Fruit fly (Drosophila melanogaster) whole organism, adult: ENCODE data around the gene CG14354.

ENCODE experiments used
- CG11617 ChIP-seq: fragments of 200-800 bp; sonication (Bioruptor generic); optimal IDR thresholded peaks from 2 replicates; lab custom pipeline; 2017; ENCODE audit warnings: mild to moderate bottlenecking, missing biosample characterization, missing genetic modification reagents, missing genetic modification characterization
- CG12768 ChIP-seq: fragments of 200-800 bp; sonication (Bioruptor generic); optimal IDR thresholded peaks from 2 replicates; lab custom pipeline; 2017; ENCODE audit warnings: missing biosample characterization, missing genetic modification characterization, mild to moderate bottlenecking, moderate library complexity, missing genetic modification reagents
- CG14711 ChIP-seq: fragments of 200-800 bp; sonication (Bioruptor generic); optimal IDR thresholded peaks from 2 replicates; lab custom pipeline; 2018; ENCODE audit warnings: missing biosample characterization, mild to moderate bottlenecking, missing genetic modification characterization, moderate library complexity
- CG33017 ChIP-seq: fragments of 200-800 bp; sonication (Bioruptor generic); optimal IDR thresholded peaks from 2 replicates; lab custom pipeline; 2018; ENCODE audit warnings: missing biosample characterization, mild to moderate bottlenecking, missing genetic modification characterization, moderate library complexity
- CG5204 ChIP-seq: fragments of 200-800 bp; sonication (Bioruptor generic); optimal IDR thresholded peaks from 2 replicates; lab custom pipeline; 2016; ENCODE audit warnings: missing biosample characterization, missing genetic modification characterization
- CG7045 ChIP-seq: fragments of 200-800 bp; sonication (Bioruptor generic); optimal IDR thresholded peaks from 2 replicates; lab custom pipeline; 2017; ENCODE audit warnings: missing biosample characterization, mild to moderate bottlenecking, missing genetic modification characterization
- CG7101 ChIP-seq: fragments of 200-800 bp; sonication (Bioruptor generic); optimal IDR thresholded peaks from 2 replicates; lab custom pipeline; 2018; ENCODE audit warnings: missing biosample characterization, mild to moderate bottlenecking, missing genetic modification characterization, moderate library complexity
- Clk ChIP-seq: fragments of 200-800 bp; sonication (Bioruptor generic); optimal IDR thresholded peaks from 2 replicates; lab custom pipeline; 2017; ENCODE audit warnings: missing biosample characterization, missing genetic modification characterization
- Crg-1 ChIP-seq: fragments of 200-800 bp; sonication (Bioruptor generic); optimal IDR thresholded peaks from 2 replicates; lab custom pipeline; 2016; ENCODE audit warnings: missing biosample characterization, missing genetic modification characterization
- Mnt ChIP-seq: fragments of 200-800 bp; sonication (Bioruptor generic); optimal IDR thresholded peaks from 2 replicates; lab custom pipeline; 2016; ENCODE audit warnings: missing biosample characterization, mild to moderate bottlenecking, missing genetic modification characterization
- bab1 ChIP-seq: fragments of 200-800 bp; sonication (Bioruptor generic); optimal IDR thresholded peaks from 3 replicates; lab custom pipeline; 2019; ENCODE audit warnings: missing biosample characterization, mild to moderate bottlenecking, missing genetic modification characterization, moderate library complexity
- kay ChIP-seq: fragments of 200-800 bp; sonication (Bioruptor generic); peaks from one replicate; lab custom pipeline; 2016; ENCODE audit warnings: missing biosample characterization, missing genetic modification characterization, borderline replicate concordance
- ovo ChIP-seq: fragments of 200-800 bp; sonication (Bioruptor generic); optimal IDR thresholded peaks from 2 replicates; lab custom pipeline; 2016; ENCODE audit warnings: missing biosample characterization, missing genetic modification characterization
- pad ChIP-seq: fragments of 200-800 bp; sonication (Bioruptor generic); optimal IDR thresholded peaks from 3 replicates; lab custom pipeline; 2017; ENCODE audit warnings: missing biosample characterization, missing genetic modification characterization, mild to moderate bottlenecking, moderate library complexity, missing genetic modification reagents

DNA sequence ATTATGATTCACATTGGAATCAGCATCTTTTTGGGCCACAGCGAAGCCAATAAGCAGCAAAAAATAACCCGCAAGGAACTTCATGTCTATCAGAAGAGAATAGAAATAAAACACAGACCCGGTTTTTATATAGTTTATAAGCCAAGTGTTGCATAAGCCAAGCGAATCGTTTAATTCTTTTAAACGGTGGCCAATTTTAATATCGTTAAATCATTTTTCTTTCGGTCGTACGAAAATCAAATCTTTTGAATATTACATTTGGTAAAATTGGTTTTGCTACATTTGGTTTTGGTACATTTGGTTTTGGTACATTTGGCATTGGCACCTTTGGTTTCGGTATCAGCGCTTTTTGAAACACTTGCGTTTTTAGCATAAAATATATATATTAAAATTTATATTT, 14.8 kb downstream of the CG14354 start, which contains the start of gene Sfp96F:
- TF ChIP-seq CG5204 (GFP tag; lab: Kevin White, UChicago) (no peak), CG7101 (tag; lab: Kevin White, UChicago) (no peak), Crg-1 (GFP tag; lab: Kevin White, UChicago) (no peak), kay (no peak), CG33017 (tag; lab: Kevin White, UChicago) (no peak), pad (GFP tag; lab: Kevin White, UChicago) (no peak), ovo (no peak), CG14711 (tag; lab: Kevin White, UChicago) (no peak), CG11617 (GFP tag; lab: Kevin White, UChicago) (no peak), CG12768 (GFP tag; lab: Kevin White, UChicago) (no peak), CG7045 (GFP tag; lab: Kevin White, UChicago) (no peak), Clk (GFP tag; lab: Kevin White, UChicago) (no peak), bab1 (GFP tag; lab: Kevin White, UChicago) (no peak), Mnt (no peak)
